Fruit fly (Drosophila melanogaster) whole organism, embryonic: ENCODE results near the gene CG10445.
A peak's percentile ranks its signal among the peaks of the same experiment; 100 is the strongest.

Experiments
- Ada2b ChIP-seq: fragments of 200-800 bp; sonication (Bioruptor generic); IDR thresholded peaks from 2 replicates; pipeline ENCODE4 v1.3.6; 2022; ENCODE audit warnings: missing biosample characterization, missing genetic modification characterization
- Awh ChIP-seq: fragments of 200-800 bp; sonication (Bioruptor generic); IDR thresholded peaks from 2 replicates; pipeline ENCODE4, ENCODE4 v1.3.6; 2022; ENCODE audit warnings: missing biosample characterization, missing genetic modification characterization
- B-H2 ChIP-seq: fragments of 200-800 bp; sonication (Bioruptor generic); optimal IDR thresholded peaks from 2 replicates; lab custom pipeline; 2018; ENCODE audit warnings: missing biosample characterization, mild to moderate bottlenecking, missing genetic modification characterization
- Bgb ChIP-seq: fragments of 200-800 bp; sonication (Bioruptor generic); IDR thresholded peaks from 2 replicates; pipeline ENCODE4 v1.3.6; 2022; ENCODE audit warnings: missing biosample characterization, missing genetic modification characterization; ENCODE audit not compliant: partially characterized antibody
- CG12769 ChIP-seq: fragments of 200-800 bp; sonication (Bioruptor generic); optimal IDR thresholded peaks from 2 replicates; lab custom pipeline; 2019; ENCODE audit warnings: missing biosample characterization, mild to moderate bottlenecking, missing genetic modification characterization, moderate library complexity
- CG12942 ChIP-seq: fragments of 200-800 bp; sonication (Bioruptor generic); optimal IDR thresholded peaks from 3 replicates; lab custom pipeline; 2016; ENCODE audit warnings: missing biosample characterization, missing genetic modification characterization
- CG14014 ChIP-seq: fragments of 200-800 bp; sonication (Bioruptor generic); IDR thresholded peaks from 2 replicates; pipeline ENCODE4 v1.3.6; 2022; ENCODE audit warnings: missing biosample characterization, missing genetic modification characterization
- CG14441 ChIP-seq: fragments of 200-800 bp; sonication (Bioruptor generic); IDR thresholded peaks from 2 replicates; pipeline ENCODE4 v1.3.6; 2022; ENCODE audit warnings: missing biosample characterization, missing genetic modification characterization
- CG15073 ChIP-seq: fragments of 200-800 bp; sonication (Bioruptor generic); optimal IDR thresholded peaks from 2 replicates; lab custom pipeline; 2016; ENCODE audit warnings: missing biosample characterization, missing genetic modification characterization
- CG15514 ChIP-seq: fragments of 200-800 bp; sonication (Bioruptor generic); optimal IDR thresholded peaks from 3 replicates; lab custom pipeline; 2017; ENCODE audit warnings: missing biosample characterization, missing genetic modification characterization, mild to moderate bottlenecking, moderate library complexity, missing genetic modification reagents
- CG17385 ChIP-seq: fragments of 200-800 bp; sonication (Bioruptor generic); optimal IDR thresholded peaks from 3 replicates; lab custom pipeline; 2018; ENCODE audit warnings: missing biosample characterization, mild to moderate bottlenecking, missing genetic modification characterization
- CG17568 ChIP-seq: fragments of 200-800 bp; sonication (Bioruptor generic); optimal IDR thresholded peaks from 2 replicates; lab custom pipeline; 2018; ENCODE audit warnings: missing biosample characterization, mild to moderate bottlenecking, missing genetic modification characterization, moderate library complexity
- CG2116 ChIP-seq: fragments of 200-800 bp; sonication (Bioruptor generic); optimal IDR thresholded peaks from 3 replicates; lab custom pipeline; 2018; ENCODE audit warnings: missing biosample characterization, mild to moderate bottlenecking, missing genetic modification characterization
- CG31365 ChIP-seq: fragments of 200-800 bp; sonication (Bioruptor generic); optimal IDR thresholded peaks from 2 replicates; lab custom pipeline; 2018; ENCODE audit warnings: missing biosample characterization, mild to moderate bottlenecking, missing genetic modification characterization
- CG32532 ChIP-seq: fragments of 200-800 bp; sonication (Bioruptor generic); IDR thresholded peaks from 2 replicates; pipeline ENCODE4 v1.3.6; 2022; ENCODE audit warnings: missing biosample characterization, missing genetic modification characterization
- CG33213 ChIP-seq: fragments of 200-800 bp; sonication (Bioruptor generic); optimal IDR thresholded peaks from 3 replicates; lab custom pipeline; 2016; ENCODE audit warnings: missing biosample characterization, missing genetic modification characterization
- CG34224 ChIP-seq: fragments of 200-800 bp; sonication (Bioruptor generic); IDR thresholded peaks from 3 replicates; pipeline ENCODE4 v1.3.6; 2022; ENCODE audit warnings: missing biosample characterization, missing genetic modification characterization; ENCODE audit not compliant: partially characterized antibody
- CG3847 ChIP-seq: fragments of 200-800 bp; sonication (Bioruptor generic); IDR thresholded peaks from 2 replicates; pipeline ENCODE4 v1.3.6; 2022; ENCODE audit warnings: missing biosample characterization, missing genetic modification characterization
- CG4404 ChIP-seq: fragments of 200-800 bp; sonication (Bioruptor generic); IDR thresholded peaks from 2 replicates; pipeline ENCODE4 v1.3.6; 2022; ENCODE audit warnings: missing biosample characterization, missing genetic modification characterization
- CG4820 ChIP-seq: fragments of 200-800 bp; sonication (Bioruptor generic); optimal IDR thresholded peaks from 3 replicates; lab custom pipeline; 2016; ENCODE audit warnings: missing biosample characterization, missing genetic modification characterization
- CG4854 ChIP-seq: fragments of 200-800 bp; sonication (Bioruptor generic); optimal IDR thresholded peaks from 2 replicates; lab custom pipeline; 2016; ENCODE audit warnings: missing biosample characterization, missing genetic modification characterization, inconsistent platforms
- CG6765 ChIP-seq: fragments of 200-800 bp; sonication (Bioruptor generic); optimal IDR thresholded peaks from 3 replicates; lab custom pipeline; 2017; ENCODE audit warnings: missing biosample characterization, mild to moderate bottlenecking, missing genetic modification characterization
- CG7745 ChIP-seq: fragments of 200-800 bp; sonication (Bioruptor generic); optimal IDR thresholded peaks from 2 replicates; lab custom pipeline; 2018; ENCODE audit warnings: missing biosample characterization, mild to moderate bottlenecking, missing genetic modification characterization, moderate library complexity
- CG8478 ChIP-seq: fragments of >200 bp; optimal IDR thresholded peaks from 2 replicates; lab custom pipeline; 2018
- CkIIα-i1 ChIP-seq: fragments of 200-800 bp; sonication (Bioruptor generic); IDR thresholded peaks from 2 replicates; pipeline ENCODE4 v1.3.6; 2022; ENCODE audit warnings: missing biosample characterization, missing genetic modification characterization
- Dad ChIP-seq: fragments of 200-800 bp; sonication (Bioruptor generic); optimal IDR thresholded peaks from 3 replicates; lab custom pipeline; 2016; ENCODE audit warnings: missing biosample characterization, missing genetic modification characterization
- Deaf1 ChIP-seq: fragments of 200-800 bp; optimal IDR thresholded peaks from 3 replicates; lab custom pipeline; 2019; ENCODE audit warnings: missing biosample characterization, mild to moderate bottlenecking, missing genetic modification characterization, moderate library complexity
- Dek ChIP-seq: fragments of 200-800 bp; sonication (Bioruptor generic); optimal IDR thresholded peaks from 3 replicates; lab custom pipeline; 2019; ENCODE audit warnings: missing biosample characterization, mild to moderate bottlenecking, missing genetic modification characterization, moderate library complexity
- Dll ChIP-seq: fragments of 200-800 bp; sonication (Bioruptor generic); IDR thresholded peaks from 4 replicates; pipeline ENCODE4 v1.3.6; 2022; ENCODE audit warnings: missing biosample characterization, missing genetic modification characterization; ENCODE audit not compliant: partially characterized antibody
- H2.0 ChIP-seq: fragments of 200-800 bp; sonication (Bioruptor generic); IDR thresholded peaks from 2 replicates; pipeline ENCODE4 v1.3.6; 2022; ENCODE audit warnings: missing biosample characterization, missing genetic modification characterization
- Hr78 ChIP-seq, 2 experiments: fragments of 200-800 bp in 1 of 2; fragments of >200 bp in 1 of 2; sonication (Bioruptor generic) in 1 of 2; optimal IDR thresholded peaks; 2 replicates each; lab custom pipeline; 2017 to 2019; ENCODE audit warnings: missing biosample characterization in 2 of 2, missing genetic modification characterization in 2 of 2, mild to moderate bottlenecking in 1 of 2, moderate library complexity in 1 of 2
- PHDP ChIP-seq: fragments of 200-800 bp; sonication (Bioruptor generic); optimal IDR thresholded peaks from 3 replicates; lab custom pipeline; 2018; ENCODE audit warnings: missing biosample characterization, mild to moderate bottlenecking, missing genetic modification characterization, moderate library complexity
- Ptx1 ChIP-seq: fragments of 200-800 bp; sonication (Bioruptor generic); IDR thresholded peaks from 2 replicates; pipeline ENCODE4 v1.3.6; 2022; ENCODE audit warnings: missing biosample characterization, missing genetic modification characterization
- Rx ChIP-seq: fragments of 200-800 bp; sonication (Bioruptor generic); IDR thresholded peaks from 2 replicates; pipeline ENCODE4 v1.3.6; 2022; ENCODE audit warnings: missing biosample characterization, missing genetic modification characterization
- Sin3A ChIP-seq: fragments of >200 bp; optimal IDR thresholded peaks from 2 replicates; lab custom pipeline; 2018
- Six4 ChIP-seq: fragments of 200-800 bp; sonication (Bioruptor generic); optimal IDR thresholded peaks from 2 replicates; lab custom pipeline; 2016; ENCODE audit warnings: missing biosample characterization, missing genetic modification characterization
- bab2 ChIP-seq: fragments of 200-800 bp; sonication (Bioruptor generic); optimal IDR thresholded peaks from 2 replicates; lab custom pipeline; 2016; ENCODE audit warnings: missing biosample characterization, missing genetic modification characterization
- chif ChIP-seq, 2 experiments: fragments of 200-800 bp; sonication (Bioruptor generic); optimal IDR thresholded peaks; 3 replicates each; lab custom pipeline; 2016; ENCODE audit warnings: missing biosample characterization in 2 of 2, missing genetic modification characterization in 2 of 2
- ci ChIP-seq: fragments of 200-800 bp; sonication (Bioruptor generic); IDR thresholded peaks from 3 replicates; pipeline ENCODE4 v1.3.6; 2022; ENCODE audit warnings: missing biosample characterization, missing genetic modification characterization
- danr ChIP-seq: fragments of 200-800 bp; sonication (Bioruptor generic); IDR thresholded peaks from 2 replicates; pipeline ENCODE4 v1.3.6; 2022; ENCODE audit warnings: missing biosample characterization, missing genetic modification characterization
- grau ChIP-seq: fragments of 200-800 bp; optimal IDR thresholded peaks from 3 replicates; lab custom pipeline; 2019; ENCODE audit warnings: missing biosample characterization, mild to moderate bottlenecking, missing genetic modification characterization, moderate library complexity
- her ChIP-seq: fragments of 200-800 bp; sonication (Bioruptor generic); optimal IDR thresholded peaks from 2 replicates; lab custom pipeline; 2016; ENCODE audit warnings: missing biosample characterization, missing genetic modification characterization
- mam ChIP-seq: fragments of 200-800 bp; sonication (Bioruptor generic); optimal IDR thresholded peaks from 3 replicates; lab custom pipeline; 2016; ENCODE audit warnings: missing biosample characterization, missing genetic modification characterization
- nau ChIP-seq: fragments of 200-800 bp; sonication (Bioruptor generic); optimal IDR thresholded peaks from 3 replicates; lab custom pipeline; 2017; ENCODE audit warnings: missing biosample characterization, mild to moderate bottlenecking, missing genetic modification characterization, missing genetic modification reagents
- nerfin-2 ChIP-seq: fragments of 200-800 bp; sonication (Bioruptor generic); IDR thresholded peaks from 2 replicates; pipeline ENCODE4 v1.3.6; 2022; ENCODE audit warnings: missing biosample characterization, missing genetic modification characterization; ENCODE audit not compliant: partially characterized antibody
- so ChIP-seq: fragments of 200-800 bp; sonication (Bioruptor generic); IDR thresholded peaks from 3 replicates; pipeline ENCODE4 v1.3.6; 2022; ENCODE audit warnings: missing biosample characterization, missing genetic modification characterization
- ssp ChIP-seq: fragments of 200-800 bp; sonication (Bioruptor generic); IDR thresholded peaks from 2 replicates; pipeline ENCODE4 v1.3.6; 2022; ENCODE audit warnings: missing biosample characterization, missing genetic modification characterization
- tio ChIP-seq: fragments of 200-800 bp; sonication (Bioruptor generic); optimal IDR thresholded peaks from 2 replicates; lab custom pipeline; 2017; ENCODE audit warnings: missing biosample characterization, missing genetic modification characterization, inconsistent platforms
- tll ChIP-seq, 2 experiments: fragments of 200-800 bp in 1 of 2; fragments of >200 bp in 1 of 2; sonication (Bioruptor generic) in 1 of 2; optimal IDR thresholded peaks; 2 replicates each; lab custom pipeline; 2017 to 2019; ENCODE audit warnings: missing biosample characterization in 2 of 2, missing genetic modification characterization in 2 of 2, mild to moderate bottlenecking in 1 of 2, moderate library complexity in 1 of 2
- yki ChIP-seq: fragments of >200 bp; optimal IDR thresholded peaks from 3 replicates; lab custom pipeline; 2018
- zfh2 ChIP-seq: fragments of 200-800 bp; sonication (Bioruptor generic); optimal IDR thresholded peaks from 2 replicates; lab custom pipeline; 2016; ENCODE audit warnings: missing biosample characterization, missing genetic modification characterization

CG10445 gene

DNA sequence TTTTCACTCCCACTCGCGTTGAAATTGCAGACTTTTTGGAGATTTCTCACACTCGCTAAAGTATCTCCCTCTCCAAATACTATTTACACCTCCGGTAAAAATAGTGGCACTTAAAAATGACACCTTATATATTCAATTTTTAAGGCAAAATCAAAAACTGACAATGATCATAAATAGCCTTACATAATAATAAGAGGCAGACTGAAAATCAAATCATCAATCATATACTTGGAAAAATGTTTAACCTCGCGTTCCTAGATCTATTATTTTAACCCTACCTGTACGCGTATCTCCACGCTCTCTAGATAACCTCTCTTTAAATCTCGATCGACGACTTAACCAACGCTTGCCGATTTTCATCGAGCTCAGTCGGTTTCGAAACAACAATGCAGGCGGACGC lies 24.6 kb downstream of the CG10445 start (continued):
- TF ChIP-seq her (GFP tag; lab: Kevin White, UChicago), result peak; percentile 48
- no peak for TF ChIP-seq CG15073 (GFP tag; lab: Kevin White, UChicago)
- TF ChIP-seq CG12769, result peak; percentile 72
- no peak for TF ChIP-seq B-H2 (GFP tag; lab: Kevin White, UChicago)
- TF ChIP-seq CG31365, result peak; percentile 40
- TF ChIP-seq CG32532, result peak; percentile 92
- TF ChIP-seq Ada2b (GFP tag; lab: Robert Waterston, UW), result peak; percentile 88
- peak; percentile 67 for TF ChIP-seq CG3847 (GFP tag; lab: Robert Waterston, UW)
- peak; percentile 76 for TF ChIP-seq CG15514 (GFP tag; lab: Kevin White, UChicago)
- 0 out of 2 replicates have a peak, but pooled peaks have one; percentile 16 for TF ChIP-seq Rx (GFP tag; lab: Robert Waterston, UW)
- peak; percentile 77 for TF ChIP-seq Ptx1 (GFP tag; lab: Robert Waterston, UW)
- 0 out of 2 replicates have a peak, but pooled peaks have one; percentile 29 for TF ChIP-seq ssp
- no peak for TF ChIP-seq CkIIα-i1 (GFP tag; lab: Robert Waterston, UW)
- peak; percentile 61 for TF ChIP-seq tio (GFP tag; lab: Kevin White, UChicago)
- peak; percentile 44; the same call in 1 of the 3 replicates for TF ChIP-seq ci
- TF ChIP-seq CG33213, result peak; percentile 22
- TF ChIP-seq tll (GFP tag; optimal IDR thresholded peaks at IDR 0.05; lab: Kevin White, UChicago), result no peak
- peak; percentile 74 for TF ChIP-seq CG17385 (GFP tag; lab: Kevin White, UChicago)
- peak; percentile 57 for TF ChIP-seq Deaf1
- TF ChIP-seq PHDP (tag; lab: Kevin White, UChicago), result no peak
- no peak for TF ChIP-seq Sin3A (lab: Kevin White, UChicago)
- TF ChIP-seq Dek (tag; lab: Kevin White, UChicago), result no peak
- no peak for TF ChIP-seq nerfin-2 (GFP tag; lab: Robert Waterston, UW)
- peak; percentile 46; the same call in 1 of the 2 replicates for TF ChIP-seq Awh (GFP tag; lab: Robert Waterston, UW)
- peak; percentile 12 for TF ChIP-seq CG2116
- no peak for TF ChIP-seq nau
- no peak for TF ChIP-seq CG12942 (GFP tag; lab: Kevin White, UChicago)
- TF ChIP-seq Hr78 (GFP tag; optimal IDR thresholded peaks at IDR 0.05; lab: Kevin White, UChicago), result no peak
- TF ChIP-seq CG14441 (GFP tag; lab: Robert Waterston, UW), result peak; percentile 84
- no peak for TF ChIP-seq yki
- peak; percentile 76; the same call in 1 of the 3 replicates for TF ChIP-seq so (GFP tag; lab: Robert Waterston, UW)
- TF ChIP-seq grau, result peak; percentile 83
- TF ChIP-seq chif (GFP tag; optimal IDR thresholded peaks at IDR 0.05; lab: Kevin White, UChicago), result peak in 1 of 2 experiments; percentile 24
- TF ChIP-seq mam (GFP tag; lab: Kevin White, UChicago), result peak; percentile 76
- TF ChIP-seq Dll (GFP tag; lab: Robert Waterston, UW), result no peak
- TF ChIP-seq zfh2 (GFP tag; lab: Kevin White, UChicago), result peak; percentile 64
- peak; percentile 61 for TF ChIP-seq H2.0 (GFP tag; lab: Robert Waterston, UW)
- TF ChIP-seq CG34224 (GFP tag; lab: Robert Waterston, UW), result no peak
- TF ChIP-seq CG7745 (tag; lab: Kevin White, UChicago), result no peak
- peak; percentile 40; the same call in 1 of the 2 replicates for TF ChIP-seq danr (GFP tag; lab: Robert Waterston, UW)
- TF ChIP-seq Dad (GFP tag; lab: Kevin White, UChicago), result peak; percentile 42
- no peak for TF ChIP-seq bab2 (GFP tag; lab: Kevin White, UChicago)
- TF ChIP-seq CG4854 (GFP tag; lab: Kevin White, UChicago), result peak; percentile 38
- TF ChIP-seq Six4 (GFP tag; lab: Kevin White, UChicago), result peak; percentile 5
- peak; percentile 84 for TF ChIP-seq CG14014 (GFP tag; lab: Robert Waterston, UW)
- no peak for TF ChIP-seq CG8478
- TF ChIP-seq CG6765 (GFP tag; lab: Kevin White, UChicago), result peak; percentile 3
- no peak for TF ChIP-seq CG17568
- TF ChIP-seq CG4820 (GFP tag; lab: Kevin White, UChicago), result peak; percentile 14
- no peak for TF ChIP-seq Bgb (GFP tag; lab: Robert Waterston, UW)
- TF ChIP-seq CG4404 (GFP tag; lab: Robert Waterston, UW), result 0 out of 2 replicates have a peak, but pooled peaks have one; percentile 26
